Fruit fly (Drosophila melanogaster) S2 (cell line): ENCODE data around the gene Sgt1.

ENCODE experiments used
- CG8478 ChIP-seq: fragments of >200 bp; optimal IDR thresholded peaks from 2 replicates; lab custom pipeline; 2018
- CTCF ChIP-seq, 2 experiments: fragments of >200 bp; optimal IDR thresholded peaks; 2 replicates each; lab custom pipeline; 2018

- TF ChIP-seq CG8478 (lab: Kevin White, UChicago) (no peak), CTCF (optimal IDR thresholded peaks at IDR 0.05; lab: Kevin White, UChicago) (no peak)
Measured at dm6 chr3R:8354458-8354857, 49.4 kb upstream of the Sgt1 start.
